Fruit fly (Drosophila melanogaster) whole organism: ENCODE measurements around the gene CG5177.

ENCODE experiments used
- CG8478 ChIP-seq: fragments of >200 bp; optimal IDR thresholded peaks from 2 replicates; lab custom pipeline; 2018; ENCODE audit warnings: inconsistent platforms
- psq ChIP-seq: fragments of >200 bp; optimal IDR thresholded peaks from 2 replicates; lab custom pipeline; 2017

DNA sequence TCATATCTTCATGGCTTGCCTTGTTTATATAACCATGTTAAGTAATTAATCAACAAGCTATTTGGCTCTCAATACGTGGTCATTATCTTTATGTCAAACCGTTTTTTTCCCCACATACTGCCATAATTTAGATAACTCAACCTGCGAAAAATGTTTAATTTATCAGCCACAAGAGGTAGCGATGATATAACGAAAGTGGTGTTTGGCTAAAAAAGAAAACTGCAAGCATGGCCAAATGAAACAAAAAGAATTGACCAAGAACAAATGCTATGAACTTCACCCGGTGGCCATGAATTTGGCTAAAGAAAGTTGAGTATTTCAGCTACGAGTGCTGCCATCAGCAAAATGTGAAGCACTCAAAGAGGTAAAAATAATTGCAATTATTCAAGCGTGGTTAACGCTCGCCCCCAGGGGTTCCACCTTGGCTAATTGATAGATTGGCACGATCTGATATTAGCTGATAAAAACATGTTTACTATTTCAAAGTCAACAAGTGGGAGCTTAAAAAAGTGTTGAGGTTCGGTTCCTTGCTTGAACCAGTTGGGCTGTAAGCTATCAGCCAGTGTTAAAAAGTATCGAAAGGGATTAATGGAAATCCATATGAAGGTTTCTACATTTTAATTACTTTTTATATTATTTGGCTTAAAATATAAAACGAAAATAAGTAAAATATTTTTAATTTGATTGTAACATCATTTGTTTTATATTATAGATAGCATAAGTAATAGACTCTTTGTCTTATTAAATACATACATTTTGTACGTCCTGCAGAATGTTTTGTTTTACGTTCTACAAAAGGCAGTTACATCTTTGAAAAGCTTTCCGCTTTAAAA lies 31.7 kb downstream of the CG5177 start:
- TF ChIP-seq psq (lab: Kevin White, UChicago) (no peak), CG8478 (lab: Kevin White, UChicago) (no peak)
